Worm (Caenorhabditis elegans) whole organism, L2 larva: Measurements from ENCODE around the gene srbc-38.

Experiments
- C34F6.9 ChIP-seq: fragments of 150-350 bp; optimal IDR thresholded peaks from 2 replicates; lab custom pipeline; 2014; ENCODE audit warnings: missing biosample characterization, missing genetic modification characterization
- F13H6.1 ChIP-seq: sonication (generic microtip); optimal IDR thresholded peaks from 2 replicates; lab custom pipeline; 2016; ENCODE audit warnings: missing genetic modification characterization, missing compliant biosample characterization
- R02D3.7 ChIP-seq: fragments of 150-350 bp; optimal IDR thresholded peaks from 2 replicates; lab custom pipeline; 2014; ENCODE audit warnings: missing biosample characterization, missing genetic modification characterization
- Y55F3AM.14 ChIP-seq: fragments of 200-800 bp; sonication (Bioruptor generic); optimal IDR thresholded peaks from 2 replicates; lab custom pipeline; 2018; ENCODE audit warnings: mild to moderate bottlenecking, missing genetic modification characterization, missing compliant biosample characterization
- ZK546.5 ChIP-seq: sonication (generic microtip); optimal IDR thresholded peaks from 2 replicates; lab custom pipeline; 2017; ENCODE audit warnings: missing biosample characterization, missing genetic modification characterization
- alr-1 ChIP-seq: fragments of 150-350 bp; optimal IDR thresholded peaks from 2 replicates; lab custom pipeline; 2014; ENCODE audit warnings: missing biosample characterization, missing genetic modification characterization
- aly-2 ChIP-seq: fragments of 150-350 bp; optimal IDR thresholded peaks from 2 replicates; lab custom pipeline; 2014; ENCODE audit warnings: missing biosample characterization, missing genetic modification characterization
- blmp-1 ChIP-seq: sonication (generic microtip); optimal IDR thresholded peaks from 2 replicates; lab custom pipeline; 2017; ENCODE audit warnings: missing genetic modification characterization, mild to moderate bottlenecking, missing compliant biosample characterization, antibody characterized with exemption, moderate library complexity; ENCODE audit not compliant: insufficient read depth
- ceh-82 ChIP-seq: fragments of 150-350 bp; optimal IDR thresholded peaks from 2 replicates; lab custom pipeline; 2014; ENCODE audit warnings: missing biosample characterization, missing genetic modification characterization
- elt-3 ChIP-seq: sonication (generic microtip); optimal IDR thresholded peaks from 2 replicates; lab custom pipeline; 2017; ENCODE audit warnings: missing biosample characterization, missing genetic modification characterization
- fos-1 ChIP-seq: fragments of 150-350 bp; optimal IDR thresholded peaks from 2 replicates; lab custom pipeline; 2014; ENCODE audit warnings: missing biosample characterization, missing genetic modification characterization
- gmeb-1 ChIP-seq: fragments of 150-350 bp; optimal IDR thresholded peaks from 2 replicates; lab custom pipeline; 2014; ENCODE audit warnings: missing biosample characterization, missing genetic modification characterization
- lin-11 ChIP-seq: fragments of 150-350 bp; sonication (generic microtip); optimal IDR thresholded peaks from 2 replicates; lab custom pipeline; 2014; ENCODE audit warnings: missing biosample characterization, missing genetic modification characterization, inconsistent platforms, mixed read lengths
- lin-13 ChIP-seq: fragments of 150-350 bp; optimal IDR thresholded peaks from 2 replicates; lab custom pipeline; 2014; ENCODE audit warnings: missing biosample characterization, missing genetic modification reagents, missing genetic modification characterization
- lin-39 ChIP-seq: fragments of 150-350 bp; optimal IDR thresholded peaks from 2 replicates; lab custom pipeline; 2014; ENCODE audit warnings: missing biosample characterization, missing genetic modification reagents, missing genetic modification characterization
- lsy-2 ChIP-seq, 2 experiments: fragments of 150-350 bp in 1 of 2; sonication (generic microtip) in 1 of 2; optimal IDR thresholded peaks; 2 replicates each; lab custom pipeline; 2014 to 2017; ENCODE audit warnings: missing biosample characterization in 2 of 2, missing genetic modification characterization in 2 of 2
- mab-5 ChIP-seq: fragments of 150-350 bp; optimal IDR thresholded peaks from 2 replicates; lab custom pipeline; 2014; ENCODE audit warnings: missing biosample characterization, missing genetic modification characterization
- mbf-1 ChIP-seq: sonication (generic microtip); optimal IDR thresholded peaks from 2 replicates; lab custom pipeline; 2017; ENCODE audit warnings: missing biosample characterization, missing genetic modification characterization
- nhr-10 ChIP-seq: sonication (generic microtip); optimal IDR thresholded peaks from 2 replicates; lab custom pipeline; 2017; ENCODE audit warnings: missing biosample characterization, missing genetic modification characterization
- nhr-11 ChIP-seq: fragments of 150-350 bp; optimal IDR thresholded peaks from 2 replicates; lab custom pipeline; 2014; ENCODE audit warnings: missing biosample characterization, missing genetic modification characterization
- nhr-129 ChIP-seq: fragments of 150-350 bp; optimal IDR thresholded peaks from 2 replicates; lab custom pipeline; 2014; ENCODE audit warnings: missing biosample characterization, missing genetic modification characterization
- nhr-21 ChIP-seq: fragments of 150-350 bp; optimal IDR thresholded peaks from 2 replicates; lab custom pipeline; 2014; ENCODE audit warnings: missing biosample characterization, missing genetic modification characterization
- nhr-23 ChIP-seq: fragments of 150-350 bp; optimal IDR thresholded peaks from 2 replicates; lab custom pipeline; 2014; ENCODE audit warnings: missing biosample characterization, missing genetic modification reagents, missing genetic modification characterization
- nhr-237 ChIP-seq: fragments of 150-350 bp; optimal IDR thresholded peaks from 2 replicates; lab custom pipeline; 2014; ENCODE audit warnings: missing biosample characterization, missing genetic modification characterization
- nhr-25 ChIP-seq: fragments of 150-350 bp; sonication (generic microtip); optimal IDR thresholded peaks from 3 replicates; lab custom pipeline; 2014; ENCODE audit warnings: missing biosample characterization, missing genetic modification characterization
- nhr-6 ChIP-seq: fragments of 150-350 bp; optimal IDR thresholded peaks from 2 replicates; lab custom pipeline; 2014; ENCODE audit warnings: missing biosample characterization, missing genetic modification characterization
- peb-1 ChIP-seq: fragments of 150-350 bp; optimal IDR thresholded peaks from 2 replicates; lab custom pipeline; 2014; ENCODE audit warnings: missing biosample characterization, missing genetic modification characterization
- sem-4 ChIP-seq: fragments of 150-350 bp; optimal IDR thresholded peaks from 2 replicates; lab custom pipeline; 2014; ENCODE audit warnings: missing biosample characterization, missing genetic modification reagents, missing genetic modification characterization
- skn-1 ChIP-seq: sonication (generic microtip); optimal IDR thresholded peaks from 2 replicates; lab custom pipeline; 2017; ENCODE audit warnings: missing biosample characterization, missing genetic modification characterization
- sma-9 ChIP-seq, 2 experiments: fragments of 150-350 bp in 1 of 2; sonication (generic microtip) in 1 of 2; optimal IDR thresholded peaks; 2 replicates each; lab custom pipeline; 2014 to 2016; ENCODE audit warnings: missing genetic modification characterization in 2 of 2, mild to moderate bottlenecking in 1 of 2, missing biosample characterization in 1 of 2, missing compliant biosample characterization in 1 of 2, missing genetic modification reagents in 1 of 2, moderate library complexity in 1 of 2
- snpc-4 ChIP-seq: fragments of 150-350 bp; optimal IDR thresholded peaks from 2 replicates; lab custom pipeline; 2014; ENCODE audit warnings: missing biosample characterization, missing genetic modification characterization
- unc-55 ChIP-seq: fragments of 150-350 bp; sonication (generic microtip); optimal IDR thresholded peaks from 3 replicates; lab custom pipeline; 2014; ENCODE audit warnings: missing biosample characterization, missing genetic modification reagents, missing genetic modification characterization
- unc-62 ChIP-seq: fragments of 150-350 bp; optimal IDR thresholded peaks from 2 replicates; lab custom pipeline; 2014; ENCODE audit warnings: missing biosample characterization, missing genetic modification reagents, missing genetic modification characterization
- zag-1 ChIP-seq: fragments of 150-350 bp; optimal IDR thresholded peaks from 2 replicates; lab custom pipeline; 2014; ENCODE audit warnings: missing biosample characterization, missing genetic modification characterization
- ztf-1 ChIP-seq: fragments of 200-800 bp; sonication (Bioruptor generic); conservative IDR thresholded peaks from 2 replicates; pipeline ENCODE4 v1.3.6; 2022; ENCODE audit warnings: missing genetic modification characterization, missing compliant biosample characterization
- ztf-11 ChIP-seq: sonication (generic microtip); optimal IDR thresholded peaks from 2 replicates; lab custom pipeline; 2017; ENCODE audit warnings: missing biosample characterization, missing genetic modification characterization
- ztf-4 ChIP-seq: fragments of 150-350 bp; optimal IDR thresholded peaks from 2 replicates; lab custom pipeline; 2014; ENCODE audit warnings: missing biosample characterization, missing genetic modification characterization

Gene srbc-38

ce11 chrV:736171-736570 is 29.2 kb downstream of the srbc-38 start, which contains the start of gene srj-25:
srj-25 (minus strand) TSS chrV:736271.
- TF ChIP-seq nhr-21 (tag; lab: Kevin White, UChicago) (no peak), blmp-1 (tag; lab: Kevin White, UChicago) (no peak), gmeb-1 (tag; lab: Kevin White, UChicago) (no peak), nhr-10 (no peak), peb-1 (tag; lab: Kevin White, UChicago) (no peak), F13H6.1 (no peak), aly-2 (tag; lab: Kevin White, UChicago) (no peak), snpc-4 (no peak), elt-3 (tag; lab: Kevin White, UChicago) (no peak), unc-55 (GFP tag; lab: Kevin White, UChicago) (no peak), ztf-1 (GFP tag; lab: Robert Waterston, UW) (no peak), ztf-4 (no peak), R02D3.7 (tag; lab: Kevin White, UChicago) (no peak), lin-13 (GFP tag; lab: Kevin White, UChicago) (no peak), Y55F3AM.14 (GFP tag; lab: Kevin White, UChicago) (no peak), unc-62 (GFP tag; lab: Kevin White, UChicago) (no peak), zag-1 (no peak), nhr-25 (tag; lab: Kevin White, UChicago) (no peak)

ce11 chrV:738770-739169 is 31.8 kb downstream of the srbc-38 start, which contains the start of gene srj-24:
srj-24 (minus strand) TSS chrV:738870.
- TF ChIP-seq nhr-129 (tag; lab: Kevin White, UChicago) (no peak), lsy-2 (tag; optimal IDR thresholded peaks at IDR 0.05; lab: Kevin White, UChicago) (no peak), nhr-23 (no peak), mbf-1 (tag; lab: Kevin White, UChicago) (no peak), skn-1 (tag; lab: Kevin White, UChicago) (no peak), nhr-11 (tag; lab: Kevin White, UChicago) (no peak), ZK546.5 (tag; lab: Kevin White, UChicago) (no peak), alr-1 (no peak), nhr-6 (no peak), mab-5 (no peak), lin-39 (tag; lab: Kevin White, UChicago) (no peak), lin-11 (no peak), peb-1 (tag; lab: Kevin White, UChicago) (no peak), unc-55 (GFP tag; lab: Kevin White, UChicago) (no peak), nhr-25 (tag; lab: Kevin White, UChicago) (no peak), sma-9 (GFP tag; optimal IDR thresholded peaks at IDR 0.05; lab: Kevin White, UChicago) (no peak), sma-9 (tag; optimal IDR thresholded peaks at IDR 0.05; lab: Kevin White, UChicago) (no peak), snpc-4 (no peak), C34F6.9 (tag; lab: Kevin White, UChicago) (no peak)

- TF ChIP-seq R02D3.7 (tag; lab: Kevin White, UChicago) (no peak), ceh-82 (tag; lab: Kevin White, UChicago) (no peak), nhr-23 (no peak), blmp-1 (tag; lab: Kevin White, UChicago) (no peak), unc-62 (GFP tag; lab: Kevin White, UChicago) (no peak), sem-4 (tag; lab: Kevin White, UChicago) (no peak), peb-1 (tag; lab: Kevin White, UChicago) (no peak), mbf-1 (tag; lab: Kevin White, UChicago) (no peak), elt-3 (tag; lab: Kevin White, UChicago) (no peak), nhr-25 (tag; lab: Kevin White, UChicago) (no peak), mab-5 (no peak), fos-1 (tag; lab: Kevin White, UChicago) (no peak), skn-1 (tag; lab: Kevin White, UChicago) (no peak), ztf-11 (tag; lab: Kevin White, UChicago) (no peak), ztf-4 (no peak), ZK546.5 (tag; lab: Kevin White, UChicago) (no peak), nhr-6 (no peak), nhr-237 (tag; lab: Kevin White, UChicago) (no peak), alr-1 (no peak)
- TF ChIP-seq, all 48 proteins: peak for 0
Observed at ce11 chrV:741820-742219, 34.8 kb downstream of the srbc-38 start, which contains the start of gene C05E4.7. C05E4.7 (plus strand) TSS chrV:742120.
